Worm (Caenorhabditis elegans) whole organism, L4 larva: ENCODE data around the gene T22F3.7.

ENCODE experiments used
- D1046.2 ChIP-seq: fragments of 200-800 bp; sonication (Bioruptor generic); IDR thresholded peaks from 2 replicates; pipeline ENCODE4 v1.3.6; 2022; ENCODE audit warnings: missing genetic modification characterization, missing compliant biosample characterization
- F10B5.3 ChIP-seq: sonication (generic microtip); optimal IDR thresholded peaks from 2 replicates; lab custom pipeline; 2016; ENCODE audit warnings: mild to moderate bottlenecking, missing genetic modification characterization, missing compliant biosample characterization
- F37D6.2 ChIP-seq: sonication (generic microtip); optimal IDR thresholded peaks from 2 replicates; lab custom pipeline; 2016; ENCODE audit warnings: mild to moderate bottlenecking, missing genetic modification characterization, missing compliant biosample characterization
- F44E2.7 ChIP-seq: fragments of 200-800 bp; sonication (Bioruptor generic); IDR thresholded peaks from 2 replicates; pipeline ENCODE4 v2.1.2; 2022; ENCODE audit warnings: missing genetic modification characterization, missing compliant biosample characterization
- F49E8.2 ChIP-seq: sonication (generic microtip); optimal IDR thresholded peaks from 2 replicates; lab custom pipeline; 2016; ENCODE audit warnings: missing compliant biosample characterization, mild to moderate bottlenecking, missing genetic modification characterization, borderline replicate concordance
- T26A8.4 ChIP-seq: fragments of 200-800 bp; sonication (Bioruptor generic); IDR thresholded peaks from 2 replicates; pipeline ENCODE4 v1.3.6; 2022; ENCODE audit warnings: missing genetic modification characterization, missing compliant biosample characterization
- Y105C5A.15 ChIP-seq: fragments of 200-800 bp; sonication (Bioruptor generic); IDR thresholded peaks from 2 replicates; pipeline ENCODE4 v1.3.6; 2022; ENCODE audit warnings: missing genetic modification characterization, missing compliant biosample characterization
- Y5F2A.4 ChIP-seq: fragments of 200-800 bp; sonication (Bioruptor generic); optimal IDR thresholded peaks from 2 replicates; lab custom pipeline; 2018; ENCODE audit warnings: mild to moderate bottlenecking, missing genetic modification characterization, missing compliant biosample characterization
- ZK337.2 ChIP-seq: fragments of 200-800 bp; sonication (Bioruptor generic); IDR thresholded peaks from 2 replicates; pipeline ENCODE4 v1.3.6; 2022; ENCODE audit warnings: missing genetic modification reagents, missing genetic modification characterization, missing compliant biosample characterization
- aha-1 ChIP-seq: fragments of 150-350 bp; peaks from one replicate; lab custom pipeline; 2014; ENCODE audit warnings: missing biosample characterization, missing genetic modification characterization
- ama-1 ChIP-seq: fragments of 150-350 bp; optimal IDR thresholded peaks from 2 replicates; lab custom pipeline; 2014; ENCODE audit warnings: inconsistent platforms, mixed read lengths
- arid-1 ChIP-seq: fragments of 200-800 bp; sonication (Bioruptor generic); conservative IDR thresholded peaks from 2 replicates; pipeline ENCODE4 v1.3.6; 2022; ENCODE audit warnings: missing genetic modification reagents, missing genetic modification characterization, missing compliant biosample characterization
- ceh-32 ChIP-seq: sonication (generic microtip); optimal IDR thresholded peaks from 2 replicates; lab custom pipeline; 2016; ENCODE audit warnings: mild to moderate bottlenecking, missing genetic modification characterization, missing compliant biosample characterization; ENCODE audit not compliant: poor library complexity
- ceh-62 ChIP-seq: sonication (generic microtip); optimal IDR thresholded peaks from 2 replicates; lab custom pipeline; 2017; ENCODE audit warnings: missing biosample characterization, missing genetic modification characterization
- ceh-82 ChIP-seq: sonication (generic microtip); optimal IDR thresholded peaks from 2 replicates; lab custom pipeline; 2017; ENCODE audit warnings: missing biosample characterization, missing genetic modification characterization
- ces-1 ChIP-seq: fragments of 150-350 bp; sonication (generic microtip); optimal IDR thresholded peaks from 4 replicates; lab custom pipeline; 2014; ENCODE audit warnings: missing biosample characterization, missing genetic modification reagents, missing genetic modification characterization
- ctbp-1 ChIP-seq: fragments of 200-800 bp; sonication (Bioruptor generic); IDR thresholded peaks from 2 replicates; pipeline ENCODE4 v1.3.6; 2022; ENCODE audit warnings: missing genetic modification reagents, missing genetic modification characterization, missing compliant biosample characterization
- daf-12 ChIP-seq: fragments of 150-350 bp; optimal IDR thresholded peaks from 2 replicates; lab custom pipeline; 2014; ENCODE audit warnings: missing biosample characterization, missing genetic modification reagents, missing genetic modification characterization
- daf-19 ChIP-seq: fragments of 200-800 bp; sonication (Bioruptor generic); conservative IDR thresholded peaks from 2 replicates; pipeline ENCODE4 v1.3.6; 2022; ENCODE audit warnings: missing genetic modification characterization, missing compliant biosample characterization
- dmd-6 ChIP-seq: fragments of 200-800 bp; sonication (Bioruptor generic); IDR thresholded peaks from 2 replicates; pipeline ENCODE4 v1.3.6; 2022; ENCODE audit warnings: missing genetic modification reagents, missing genetic modification characterization, missing compliant biosample characterization
- dmd-8 ChIP-seq: fragments of 200-800 bp; sonication (Bioruptor generic); IDR thresholded peaks from 2 replicates; pipeline ENCODE4 v1.3.6; 2022; ENCODE audit warnings: missing genetic modification characterization, missing compliant biosample characterization
- dve-1 ChIP-seq: sonication (generic microtip); optimal IDR thresholded peaks from 2 replicates; lab custom pipeline; 2017; ENCODE audit warnings: antibody characterized with exemption, mild to moderate bottlenecking, missing genetic modification characterization, missing compliant biosample characterization; ENCODE audit not compliant: insufficient read depth
- egl-27 ChIP-seq: sonication (generic microtip); optimal IDR thresholded peaks from 3 replicates; lab custom pipeline; 2017; ENCODE audit warnings: missing biosample characterization, missing genetic modification reagents, missing genetic modification characterization
- hlh-11 ChIP-seq: fragments of 200-800 bp; sonication (Bioruptor generic); optimal IDR thresholded peaks from 2 replicates; lab custom pipeline; 2018; ENCODE audit warnings: mild to moderate bottlenecking, missing genetic modification characterization, missing compliant biosample characterization
- hmg-1.1 ChIP-seq: fragments of 200-800 bp; sonication (Bioruptor generic); IDR thresholded peaks from 2 replicates; pipeline ENCODE4 v1.3.6; 2022; ENCODE audit warnings: missing genetic modification reagents, missing genetic modification characterization, missing compliant biosample characterization
- lim-7 ChIP-seq: fragments of 200-800 bp; sonication (Bioruptor generic); IDR thresholded peaks from 2 replicates; pipeline ENCODE4 v1.3.6; 2022; ENCODE audit warnings: missing genetic modification characterization, missing compliant biosample characterization
- lin-13 ChIP-seq: fragments of 150-350 bp; optimal IDR thresholded peaks from 2 replicates; lab custom pipeline; 2014; ENCODE audit warnings: missing biosample characterization, missing genetic modification reagents, missing genetic modification characterization
- lin-15B ChIP-seq: fragments of 150-350 bp; sonication (generic microtip); optimal IDR thresholded peaks from 3 replicates; lab custom pipeline; 2014; ENCODE audit warnings: missing biosample characterization, missing genetic modification characterization
- lin-29 ChIP-seq: fragments of 200-800 bp; sonication (Bioruptor generic); IDR thresholded peaks from 2 replicates; pipeline ENCODE4 v1.3.6; 2022; ENCODE audit warnings: missing genetic modification reagents, missing genetic modification characterization, missing compliant biosample characterization
- lir-3 ChIP-seq: sonication (generic microtip); optimal IDR thresholded peaks from 2 replicates; lab custom pipeline; 2016; ENCODE audit warnings: mild to moderate bottlenecking, missing genetic modification characterization, missing compliant biosample characterization
- madf-5 ChIP-seq, 2 experiments: fragments of 200-800 bp; sonication (Bioruptor generic); IDR thresholded peaks; 2 replicates each; pipeline ENCODE4 v1.3.6; 2022; ENCODE audit warnings: missing compliant biosample characterization in 2 of 2, missing genetic modification characterization in 2 of 2
- madf-9 ChIP-seq: fragments of 200-800 bp; sonication (Bioruptor generic); conservative IDR thresholded peaks from 2 replicates; pipeline ENCODE4 v1.3.6; 2022; ENCODE audit warnings: missing genetic modification reagents, missing genetic modification characterization, missing compliant biosample characterization
- mep-1 ChIP-seq: fragments of 150-350 bp; sonication (generic microtip); optimal IDR thresholded peaks from 3 replicates; lab custom pipeline; 2014; ENCODE audit warnings: missing biosample characterization, missing genetic modification characterization
- mes-2 ChIP-seq: sonication (generic microtip); optimal IDR thresholded peaks from 2 replicates; lab custom pipeline; 2016; ENCODE audit warnings: missing genotype, mild to moderate bottlenecking, missing genetic modification characterization, missing compliant biosample characterization; ENCODE audit not compliant: poor library complexity, severe bottlenecking
- mxl-2 ChIP-seq: fragments of 200-800 bp; sonication (Bioruptor generic); conservative IDR thresholded peaks from 2 replicates; pipeline ENCODE4 v1.3.6; 2022; ENCODE audit warnings: missing genetic modification reagents, missing genetic modification characterization, missing compliant biosample characterization
- mxl-3 ChIP-seq: fragments of 200-800 bp; sonication (Bioruptor generic); optimal IDR thresholded peaks from 2 replicates; lab custom pipeline; 2018; ENCODE audit warnings: mild to moderate bottlenecking, missing genetic modification characterization, missing compliant biosample characterization
- nhr-11 ChIP-seq: fragments of 150-350 bp; optimal IDR thresholded peaks from 2 replicates; lab custom pipeline; 2014; ENCODE audit warnings: missing biosample characterization, missing genetic modification characterization
- nhr-111 ChIP-seq: fragments of 200-800 bp; sonication (Bioruptor generic); optimal IDR thresholded peaks from 2 replicates; lab custom pipeline; 2018; ENCODE audit warnings: mild to moderate bottlenecking, missing genetic modification characterization, missing compliant biosample characterization
- nhr-41 ChIP-seq: fragments of 200-800 bp; sonication (Bioruptor generic); IDR thresholded peaks from 2 replicates; pipeline ENCODE4 v1.3.6; 2022; ENCODE audit warnings: missing genetic modification reagents, missing genetic modification characterization, missing compliant biosample characterization
- nhr-6 ChIP-seq: fragments of 150-350 bp; optimal IDR thresholded peaks from 2 replicates; lab custom pipeline; 2014; ENCODE audit warnings: missing biosample characterization, missing genetic modification characterization
- pqm-1 ChIP-seq: sonication (generic microtip); optimal IDR thresholded peaks from 2 replicates; lab custom pipeline; 2017; ENCODE audit warnings: missing biosample characterization, missing genetic modification characterization
- rbr-2 ChIP-seq: sonication (generic microtip); optimal IDR thresholded peaks from 2 replicates; lab custom pipeline; 2016; ENCODE audit warnings: missing genotype, missing genetic modification characterization, missing compliant biosample characterization
- saeg-2 ChIP-seq: fragments of 200-800 bp; sonication (Bioruptor generic); IDR thresholded peaks from 2 replicates; pipeline ENCODE4 v1.3.6; 2022; ENCODE audit warnings: missing genetic modification reagents, missing genetic modification characterization, missing compliant biosample characterization
- set-16 ChIP-seq: fragments of 200-800 bp; sonication (Bioruptor generic); IDR thresholded peaks from 2 replicates; pipeline ENCODE4 v1.3.6; 2022; ENCODE audit warnings: missing genetic modification reagents, missing genetic modification characterization, missing compliant biosample characterization
- spr-3 ChIP-seq: fragments of 200-800 bp; sonication (Bioruptor generic); optimal IDR thresholded peaks from 2 replicates; lab custom pipeline; 2018; ENCODE audit warnings: mild to moderate bottlenecking, missing genetic modification characterization, missing compliant biosample characterization
- tag-97 ChIP-seq: fragments of 200-800 bp; sonication (Bioruptor generic); IDR thresholded peaks from 2 replicates; pipeline ENCODE4 v1.3.6; 2022; ENCODE audit warnings: missing genetic modification characterization, missing compliant biosample characterization
- tra-1 ChIP-seq: fragments of 200-800 bp; sonication (Bioruptor generic); IDR thresholded peaks from 2 replicates; pipeline ENCODE4 v1.3.6; 2022; ENCODE audit warnings: missing genetic modification reagents, missing genetic modification characterization, missing compliant biosample characterization
- unc-130 ChIP-seq: sonication (generic microtip); optimal IDR thresholded peaks from 2 replicates; lab custom pipeline; 2016; ENCODE audit warnings: missing genetic modification reagents, missing genetic modification characterization, missing compliant biosample characterization
- unc-39 ChIP-seq: sonication (generic microtip); optimal IDR thresholded peaks from 2 replicates; lab custom pipeline; 2017; ENCODE audit warnings: missing biosample characterization, missing genetic modification characterization
- zfp-2 ChIP-seq: sonication (generic microtip); optimal IDR thresholded peaks from 2 replicates; lab custom pipeline; 2016; ENCODE audit warnings: mild to moderate bottlenecking, missing genetic modification characterization, missing compliant biosample characterization
- zfp-3 ChIP-seq: fragments of 200-800 bp; sonication (Bioruptor generic); conservative IDR thresholded peaks from 2 replicates; pipeline ENCODE4 v1.3.6; 2022; ENCODE audit warnings: missing genetic modification reagents, missing genetic modification characterization, missing compliant biosample characterization
- ztf-11 ChIP-seq: fragments of 150-350 bp; optimal IDR thresholded peaks from 2 replicates; lab custom pipeline; 2014; ENCODE audit warnings: missing biosample characterization, missing genetic modification characterization
- ztf-7 ChIP-seq: fragments of 150-350 bp; optimal IDR thresholded peaks from 2 replicates; lab custom pipeline; 2014; ENCODE audit warnings: missing biosample characterization, missing genetic modification characterization

The T22F3.7 gene

ce11 chrV:3579795-3580194 lies 20.7 kb downstream of the T22F3.7 start (continued):
- no peak for TF ChIP-seq lin-29 (GFP tag; lab: Robert Waterston, UW)
- TF ChIP-seq ztf-11, result no peak
- TF ChIP-seq ceh-62 (tag; lab: Kevin White, UChicago), result no peak
- TF ChIP-seq egl-27, result no peak
- no peak for TF ChIP-seq set-16 (GFP tag; lab: Robert Waterston, UW)
- no peak for TF ChIP-seq madf-5 (GFP tag; IDR thresholded peaks at IDR 0.05; lab: Robert Waterston, UW)
- TF ChIP-seq mes-2 (tag; lab: Kevin White, UChicago), result peak; percentile 39
- TF ChIP-seq ces-1 (GFP tag; lab: Kevin White, UChicago), result no peak
- TF ChIP-seq nhr-111 (GFP tag; lab: Kevin White, UChicago), result no peak
- no peak for TF ChIP-seq nhr-6 (tag; lab: Kevin White, UChicago)
- TF ChIP-seq ztf-7 (tag; lab: Kevin White, UChicago), result no peak
- no peak for TF ChIP-seq spr-3 (GFP tag; lab: Kevin White, UChicago)
- no peak for TF ChIP-seq mxl-2 (GFP tag; lab: Robert Waterston, UW)
- no peak for TF ChIP-seq madf-9 (GFP tag; lab: Robert Waterston, UW)
- peak; percentile 23; the same call in 1 of the 2 replicates for TF ChIP-seq hmg-1.1 (GFP tag; lab: Robert Waterston, UW)
- no peak for TF ChIP-seq F44E2.7 (GFP tag; lab: Robert Waterston, UW)
- no peak for TF ChIP-seq ama-1 (lab: Kevin White, UChicago)
- no peak for TF ChIP-seq zfp-2
- TF ChIP-seq mxl-3 (GFP tag; lab: Kevin White, UChicago), result peak; percentile 18
- 0 out of 2 replicates have a peak, but pooled peaks have one; percentile 9 for TF ChIP-seq zfp-3 (GFP tag; lab: Robert Waterston, UW)
- TF ChIP-seq nhr-41, result no peak
- no peak for TF ChIP-seq F10B5.3 (tag; lab: Kevin White, UChicago)
- no peak for TF ChIP-seq ctbp-1
- TF ChIP-seq rbr-2 (tag; lab: Kevin White, UChicago), result peak; percentile 15
- peak; percentile 61 for TF ChIP-seq mep-1
- peak; percentile 80 for TF ChIP-seq nhr-11 (tag; lab: Kevin White, UChicago)
- peak; percentile 82 for TF ChIP-seq lin-13 (GFP tag; lab: Kevin White, UChicago)
- TF ChIP-seq ZK337.2 (GFP tag; lab: Robert Waterston, UW), result no peak
- TF ChIP-seq dmd-6, result peak; percentile 36; the same call in 1 of the 2 replicates
- no peak for TF ChIP-seq F49E8.2
- TF ChIP-seq tra-1 (GFP tag; lab: Robert Waterston, UW), result peak; percentile 34; the same call in 1 of the 2 replicates
- TF ChIP-seq hlh-11 (tag; lab: Kevin White, UChicago), result peak; percentile 74
- TF ChIP-seq lim-7 (GFP tag; lab: Robert Waterston, UW), result no peak
- no peak for TF ChIP-seq T26A8.4 (GFP tag; lab: Robert Waterston, UW)
- no peak for TF ChIP-seq F37D6.2
- TF ChIP-seq Y5F2A.4 (GFP tag; lab: Kevin White, UChicago), result no peak
- TF ChIP-seq unc-39 (tag; lab: Kevin White, UChicago), result no peak
- TF ChIP-seq lin-15B (tag; lab: Kevin White, UChicago), result no peak
- no peak for TF ChIP-seq D1046.2
- TF ChIP-seq dve-1, result peak; percentile 34
- no peak for TF ChIP-seq tag-97 (GFP tag; lab: Robert Waterston, UW)
- no peak for TF ChIP-seq daf-12 (tag; lab: Kevin White, UChicago)
- TF ChIP-seq Y105C5A.15 (GFP tag; lab: Robert Waterston, UW), result no peak
- no peak for TF ChIP-seq arid-1
- no peak for TF ChIP-seq ceh-32
- peak; percentile 55 for TF ChIP-seq pqm-1 (tag; lab: Kevin White, UChicago)
- TF ChIP-seq aha-1, result peak; percentile 85
- no peak for TF ChIP-seq daf-19 (GFP tag; lab: Robert Waterston, UW)
- TF ChIP-seq unc-130 (GFP tag; lab: Kevin White, UChicago), result no peak
- TF ChIP-seq saeg-2 (GFP tag; lab: Robert Waterston, UW), result no peak
- no peak for TF ChIP-seq lir-3 (tag; lab: Kevin White, UChicago)
- no peak for TF ChIP-seq dmd-8
- TF ChIP-seq ceh-82 (tag; lab: Kevin White, UChicago), result no peak
